Fruit fly (Drosophila melanogaster): ENCODE data around the gene Arr2.

Gene Arr2

DNA sequence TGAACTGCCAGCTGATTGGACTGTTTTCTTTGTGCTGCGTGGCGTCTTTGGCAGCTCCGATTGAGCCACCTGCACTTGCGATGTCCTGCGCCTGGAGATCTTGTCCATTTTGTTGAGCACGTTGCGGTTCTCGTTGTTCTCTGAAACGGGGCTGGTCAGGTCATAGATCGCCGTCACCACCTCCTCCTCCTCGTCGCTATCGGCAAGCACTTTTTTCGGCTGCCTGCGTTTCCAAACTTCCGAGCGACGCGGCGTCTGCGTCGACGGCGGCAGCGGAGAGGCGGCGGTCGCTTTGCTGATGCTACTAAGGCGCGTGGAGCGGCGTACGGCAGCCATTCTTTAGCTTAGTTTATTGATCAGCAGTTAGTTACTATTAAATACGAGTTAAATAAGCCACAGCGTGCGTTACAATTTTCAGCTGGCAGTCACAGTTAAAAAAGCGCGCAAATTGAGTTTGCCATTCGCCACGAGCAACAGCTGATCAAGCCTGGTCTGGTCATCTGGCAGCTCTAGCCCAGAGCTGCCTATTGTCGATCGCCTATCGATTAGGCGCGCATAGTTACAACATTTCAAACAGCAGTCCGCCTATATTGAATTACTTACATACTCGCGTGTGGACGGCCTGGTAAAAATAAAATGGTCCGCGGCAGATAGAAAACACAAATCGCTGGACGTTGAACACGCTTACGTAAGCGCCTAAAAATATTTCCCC is 15.0 kb downstream of the Arr2 start, which contains the start of gene Cdc6 (continued):
- TF ChIP-seq phol (tag; optimal IDR thresholded peaks at IDR 0.05) (peak; percentile 13), CG2116 (GFP tag; optimal IDR thresholded peaks at IDR 0.05) (peak; percentile 99), Dref (GFP tag; IDR thresholded peaks at IDR 0.05) (peak; percentile 89), BEAF-32 (GFP tag; optimal IDR thresholded peaks at IDR 0.05) (peak; percentile 46), Dp (GFP tag; optimal IDR thresholded peaks at IDR 0.05) (peak; percentile 99), CG7963 (GFP tag; IDR thresholded peaks at IDR 0.05; ENCODE audit: partially characterized antibody) (0 out of 3 replicates have a peak, but pooled peaks have one; percentile 32), Myb (GFP tag; optimal IDR thresholded peaks at IDR 0.05) (peak; percentile 53), Ets97D (GFP tag; optimal IDR thresholded peaks at IDR 0.05) (peak; percentile 20), CG6272 (GFP tag; IDR thresholded peaks at IDR 0.05) (no peak), CG10267 (tag; optimal IDR thresholded peaks at IDR 0.05) (peak; percentile 13), pan (optimal IDR thresholded peaks at IDR 0.05) (no peak), pan (GFP tag; optimal IDR thresholded peaks at IDR 0.05 in 1 of 2, IDR thresholded peaks at IDR 0.05 in 1 of 2) (no peak), Mrtf (GFP tag; IDR thresholded peaks at IDR 0.05) (no peak), unc-4 (GFP tag; IDR thresholded peaks at IDR 0.05; ENCODE audit: partially characterized antibody) (peak; percentile 20; the same call in 1 of the 2 replicates), Eip74EF (GFP tag; optimal IDR thresholded peaks at IDR 0.05) (no peak), CG12942 (GFP tag; optimal IDR thresholded peaks at IDR 0.05) (no peak), CG3163 (GFP tag; optimal IDR thresholded peaks at IDR 0.05) (no peak), sens (GFP tag) (peak; percentile 17), CG4707 (GFP tag; optimal IDR thresholded peaks at IDR 0.05) (no peak), danr (GFP tag; IDR thresholded peaks at IDR 0.05) (no peak), CG15073 (GFP tag; optimal IDR thresholded peaks at IDR 0.05) (no peak), pzg (GFP tag; optimal IDR thresholded peaks at IDR 0.05) (peak; percentile 83), PHDP (tag; optimal IDR thresholded peaks at IDR 0.05) (no peak), Usf (GFP tag; optimal IDR thresholded peaks at IDR 0.05) (no peak), CG4328 (GFP tag; optimal IDR thresholded peaks at IDR 0.05) (no peak), Atf6 (GFP tag; IDR thresholded peaks at IDR 0.05) (no peak), jumu (GFP tag; optimal IDR thresholded peaks at IDR 0.05) (no peak), CG31441 (GFP tag; IDR thresholded peaks at IDR 0.05) (no peak), Awh (GFP tag; IDR thresholded peaks at IDR 0.05) (no peak), al (GFP tag; IDR thresholded peaks at IDR 0.05) (no peak), CG10959 (GFP tag; IDR thresholded peaks at IDR 0.05) (no peak), CG11093 (GFP tag; IDR thresholded peaks at IDR 0.05) (no peak), CG9932 (GFP tag; IDR thresholded peaks at IDR 0.05) (peak; percentile 13; the same call in 1 of the 2 replicates), vnd (GFP tag; IDR thresholded peaks at IDR 0.05; ENCODE audit: partially characterized antibody) (no peak), CG2199 (GFP tag; IDR thresholded peaks at IDR 0.05) (no peak), row (GFP tag; IDR thresholded peaks at IDR 0.05) (no peak), Lpt (GFP tag; optimal IDR thresholded peaks at IDR 0.05) (no peak), dpn (GFP tag; optimal IDR thresholded peaks at IDR 0.05) (no peak), sd (tag; optimal IDR thresholded peaks at IDR 0.05) (no peak), dimm (GFP tag; IDR thresholded peaks at IDR 0.05) (no peak), Dek (tag; optimal IDR thresholded peaks at IDR 0.05) (no peak), otp (GFP tag; IDR thresholded peaks at IDR 0.05) (no peak), CG2678 (tag; optimal IDR thresholded peaks at IDR 0.05) (no peak), tx (GFP tag; optimal IDR thresholded peaks at IDR 0.05) (peak; percentile 49), MBD-R2 (GFP tag; IDR thresholded peaks at IDR 0.05) (peak; percentile 82), Bdp1 (GFP tag; optimal IDR thresholded peaks at IDR 0.05) (no peak), CG17186 (GFP tag; optimal IDR thresholded peaks at IDR 0.05) (peak; percentile 74), CG15514 (GFP tag; optimal IDR thresholded peaks at IDR 0.05) (peak; percentile 25), Bteb2 (GFP tag; optimal IDR thresholded peaks at IDR 0.05) (no peak), lov (optimal IDR thresholded peaks at IDR 0.05) (no peak), lov (GFP tag; IDR thresholded peaks at IDR 0.05) (no peak)

Data from whole organism, embryonic.